Worm (Caenorhabditis elegans) whole organism, early embryonic: ENCODE measurements around the gene B0302.2.

ENCODE experiments used
- B0310.2 ChIP-seq: sonication (generic microtip); optimal IDR thresholded peaks from 2 replicates; lab custom pipeline; 2016; ENCODE audit warnings: mild to moderate bottlenecking, missing genetic modification characterization, missing compliant biosample characterization
- ama-1 ChIP-seq: fragments of 150-350 bp; optimal IDR thresholded peaks from 2 replicates; lab custom pipeline; 2014
- ceh-13 ChIP-seq: fragments of 200-800 bp; sonication (Bioruptor generic); optimal IDR thresholded peaks from 2 replicates; lab custom pipeline; 2018; ENCODE audit warnings: mild to moderate bottlenecking, missing genetic modification characterization, missing compliant biosample characterization
- pes-1 ChIP-seq: fragments of 200-800 bp; sonication (Bioruptor generic); IDR thresholded peaks from 2 replicates; pipeline ENCODE4 v1.3.6; 2022; ENCODE audit warnings: missing genetic modification reagents, missing genetic modification characterization, missing compliant biosample characterization
- scrt-1 ChIP-seq: fragments of 200-800 bp; sonication (Bioruptor generic); IDR thresholded peaks from 2 replicates; pipeline ENCODE4 v1.3.6; 2022; ENCODE audit warnings: missing genetic modification characterization, missing compliant biosample characterization

ce11 chrX:17149877-17150490, 28.4 kb upstream of the B0302.2 start, which contains the start of gene T23C6.4:
- no peak for TF ChIP-seq scrt-1 (GFP tag; lab: Robert Waterston, UW)
- no peak for TF ChIP-seq B0310.2 (tag; lab: Kevin White, UChicago)
- TF ChIP-seq pes-1 (GFP tag; lab: Robert Waterston, UW) = no peak
- no peak for TF ChIP-seq ceh-13 (GFP tag; lab: Kevin White, UChicago)
- no peak for TF ChIP-seq ama-1 (lab: Kevin White, UChicago)
